Fruit fly (Drosophila melanogaster) whole organism, wandering third instar larva: ENCODE measurements around the gene CG5080.

Experiments used
- Abd-B ChIP-seq: fragments of >200 bp; optimal IDR thresholded peaks from 2 replicates; lab custom pipeline; 2017; ENCODE audit warnings: missing biosample characterization, missing genetic modification characterization
- CG32264 ChIP-seq: fragments of 200-800 bp; sonication (Bioruptor generic); optimal IDR thresholded peaks from 2 replicates; lab custom pipeline; 2016; ENCODE audit warnings: missing biosample characterization, missing genetic modification characterization
- CG9705 ChIP-seq: fragments of 200-800 bp; sonication (Bioruptor generic); optimal IDR thresholded peaks from 2 replicates; lab custom pipeline; 2018; ENCODE audit warnings: missing biosample characterization, mild to moderate bottlenecking, missing genetic modification characterization
- CrebA ChIP-seq: fragments of 200-800 bp; sonication (Bioruptor generic); optimal IDR thresholded peaks from 2 replicates; lab custom pipeline; 2016; ENCODE audit warnings: missing biosample characterization, mild to moderate bottlenecking, missing genetic modification characterization, borderline replicate concordance
- Dfd ChIP-seq: fragments of >200 bp; optimal IDR thresholded peaks from 2 replicates; lab custom pipeline; 2017; ENCODE audit warnings: missing biosample characterization, missing genetic modification characterization
- Dif ChIP-seq: fragments of 200-275, 200-300 bp; sonication (Bioruptor generic); optimal IDR thresholded peaks from 2 replicates; lab custom pipeline; 2018; ENCODE audit warnings: missing biosample characterization, missing genetic modification characterization; ENCODE audit not compliant: partially characterized antibody
- GATAd ChIP-seq: sonication (Bioruptor generic); optimal IDR thresholded peaks from 2 replicates; lab custom pipeline; 2016; ENCODE audit warnings: missing biosample characterization, missing genetic modification characterization
- HLH106 ChIP-seq: fragments of 200-800 bp; optimal IDR thresholded peaks from 3 replicates; lab custom pipeline; 2019; ENCODE audit warnings: missing biosample characterization, mild to moderate bottlenecking, missing genetic modification characterization, moderate library complexity
- Hnf4 ChIP-seq: fragments of 200-800 bp; sonication (Bioruptor generic); optimal IDR thresholded peaks from 2 replicates; lab custom pipeline; 2016; ENCODE audit warnings: missing biosample characterization, mild to moderate bottlenecking, missing genetic modification characterization
- Hr78 ChIP-seq: fragments of >200 bp; optimal IDR thresholded peaks from 2 replicates; lab custom pipeline; 2017; ENCODE audit warnings: missing biosample characterization, missing genetic modification characterization
- Hr83 ChIP-seq: fragments of 200-300 bp; sonication (Bioruptor generic); optimal IDR thresholded peaks from 2 replicates; lab custom pipeline; 2016; ENCODE audit warnings: missing biosample characterization, mild to moderate bottlenecking, missing genetic modification characterization, moderate library complexity; ENCODE audit not compliant: poor library complexity, severe bottlenecking
- Jra ChIP-seq: sonication (Bioruptor generic); optimal IDR thresholded peaks from 2 replicates; lab custom pipeline; 2016; ENCODE audit warnings: missing biosample characterization, missing genetic modification characterization
- Mio ChIP-seq: sonication (Bioruptor generic); optimal IDR thresholded peaks from 2 replicates; lab custom pipeline; 2016; ENCODE audit warnings: missing biosample characterization, missing genetic modification characterization
- Myc ChIP-seq: fragments of >200 bp; optimal IDR thresholded peaks from 2 replicates; lab custom pipeline; 2017
- N ChIP-seq: fragments of >200 bp; optimal IDR thresholded peaks from 2 replicates; lab custom pipeline; 2018; ENCODE audit warnings: missing biosample characterization, missing external identifiers, missing genetic modification characterization
- OdsH ChIP-seq: fragments of 200-800 bp; sonication (Bioruptor generic); optimal IDR thresholded peaks from 2 replicates; lab custom pipeline; 2016; ENCODE audit warnings: missing biosample characterization, mild to moderate bottlenecking, missing genetic modification characterization
- Rel ChIP-seq, 2 experiments: fragments of 200-800 bp; sonication (Bioruptor generic) in 1 of 2; optimal IDR thresholded peaks; 2 replicates in 1 of 2; 3 replicates in 1 of 2; lab custom pipeline; 2016 to 2019; ENCODE audit warnings: mild to moderate bottlenecking in 2 of 2, missing biosample characterization in 2 of 2, missing genetic modification characterization in 2 of 2, moderate library complexity in 1 of 2
- Sp1 ChIP-seq: fragments of 200-800 bp; sonication (Bioruptor generic); optimal IDR thresholded peaks from 3 replicates; lab custom pipeline; 2019; ENCODE audit warnings: missing biosample characterization, mild to moderate bottlenecking, missing genetic modification characterization, moderate library complexity
- Vsx2 ChIP-seq: fragments of 200-300, 225-300 bp; sonication (Bioruptor generic); optimal IDR thresholded peaks from 2 replicates; lab custom pipeline; 2018; ENCODE audit warnings: missing biosample characterization, missing genetic modification characterization; ENCODE audit not compliant: partially characterized antibody
- br ChIP-seq: fragments of 200-800 bp; sonication (Bioruptor generic); optimal IDR thresholded peaks from 2 replicates; lab custom pipeline; 2016; ENCODE audit warnings: missing biosample characterization, missing genetic modification characterization
- brk ChIP-seq: fragments of 200-800 bp; sonication (Bioruptor generic); optimal IDR thresholded peaks from 2 replicates; lab custom pipeline; 2016; ENCODE audit warnings: missing biosample characterization, mild to moderate bottlenecking, missing genetic modification characterization
- dl ChIP-seq, 2 experiments: fragments of 175-275, 200-275 bp in 1 of 2; fragments of 200-275 bp in 1 of 2; sonication (Bioruptor generic); optimal IDR thresholded peaks; lab custom pipeline; 2018; ENCODE audit warnings: mild to moderate bottlenecking in 2 of 2, missing biosample characterization in 2 of 2, missing genetic modification characterization in 2 of 2, moderate library complexity in 2 of 2; ENCODE audit not compliant: partially characterized antibody in 2 of 2, insufficient read depth in 1 of 2
- dmrt93B ChIP-seq: fragments of 200-800 bp; sonication (Bioruptor generic); optimal IDR thresholded peaks from 2 replicates; lab custom pipeline; 2018; ENCODE audit warnings: missing biosample characterization, mild to moderate bottlenecking, missing genetic modification characterization
- dsf ChIP-seq: sonication (Bioruptor generic); optimal IDR thresholded peaks from 2 replicates; lab custom pipeline; 2016; ENCODE audit warnings: missing biosample characterization, missing genetic modification characterization, borderline replicate concordance
- ey ChIP-seq: fragments of 200-800 bp; sonication (Bioruptor generic); optimal IDR thresholded peaks from 2 replicates; lab custom pipeline; 2016; ENCODE audit warnings: missing biosample characterization, missing genetic modification characterization
- foxo ChIP-seq, 2 experiments: fragments of 200-800 bp; sonication (Bioruptor generic); optimal IDR thresholded peaks; 2 replicates in 1 of 2; 3 replicates in 1 of 2; lab custom pipeline; 2016 to 2017; ENCODE audit warnings: missing biosample characterization in 2 of 2, missing genetic modification characterization in 2 of 2
- fru ChIP-seq: fragments of 200-800 bp; sonication (Bioruptor generic); optimal IDR thresholded peaks from 3 replicates; lab custom pipeline; 2016; ENCODE audit warnings: missing biosample characterization, mild to moderate bottlenecking, missing genetic modification characterization
- h ChIP-seq: fragments of 200-800 bp; sonication (Bioruptor generic); optimal IDR thresholded peaks from 3 replicates; lab custom pipeline; 2016; ENCODE audit warnings: missing biosample characterization, mild to moderate bottlenecking, missing genetic modification characterization
- jim ChIP-seq: fragments of 175-275, 200-325 bp; sonication (Bioruptor generic); optimal IDR thresholded peaks from 2 replicates; lab custom pipeline; 2016; ENCODE audit warnings: missing biosample characterization, mild to moderate bottlenecking, missing genetic modification characterization
- lola ChIP-seq: fragments of >200 bp; optimal IDR thresholded peaks from 2 replicates; lab custom pipeline; 2017; ENCODE audit warnings: missing biosample characterization, missing genetic modification characterization
- pan ChIP-seq: fragments of >200 bp; optimal IDR thresholded peaks from 2 replicates; lab custom pipeline; 2017
- psq ChIP-seq: fragments of 200-800 bp; sonication (Bioruptor generic); optimal IDR thresholded peaks from 3 replicates; lab custom pipeline; 2017; ENCODE audit warnings: missing biosample characterization, mild to moderate bottlenecking, missing genetic modification characterization, moderate library complexity
- rgr ChIP-seq: fragments of 200-800 bp; sonication (Bioruptor generic); optimal IDR thresholded peaks from 3 replicates; lab custom pipeline; 2016; ENCODE audit warnings: missing biosample characterization, mild to moderate bottlenecking, missing genetic modification characterization
- sage ChIP-seq: fragments of 200-800 bp; sonication (Bioruptor generic); optimal IDR thresholded peaks from 2 replicates; lab custom pipeline; 2016; ENCODE audit warnings: missing biosample characterization, mild to moderate bottlenecking, missing genetic modification characterization
- sv ChIP-seq: fragments of 200-800 bp; sonication (Bioruptor generic); optimal IDR thresholded peaks from 3 replicates; lab custom pipeline; 2016; ENCODE audit warnings: missing biosample characterization, missing genetic modification characterization
- tai ChIP-seq: sonication (Bioruptor generic); optimal IDR thresholded peaks from 2 replicates; lab custom pipeline; 2016; ENCODE audit warnings: missing biosample characterization, missing genetic modification characterization
- usp ChIP-seq: fragments of >200 bp; optimal IDR thresholded peaks from 2 replicates; lab custom pipeline; 2017; ENCODE audit warnings: missing biosample characterization, missing genetic modification characterization
- woc ChIP-seq: sonication (Bioruptor generic); optimal IDR thresholded peaks from 2 replicates; lab custom pipeline; 2016; ENCODE audit warnings: missing biosample characterization, mild to moderate bottlenecking, missing genetic modification characterization

The CG5080 gene

DNA sequence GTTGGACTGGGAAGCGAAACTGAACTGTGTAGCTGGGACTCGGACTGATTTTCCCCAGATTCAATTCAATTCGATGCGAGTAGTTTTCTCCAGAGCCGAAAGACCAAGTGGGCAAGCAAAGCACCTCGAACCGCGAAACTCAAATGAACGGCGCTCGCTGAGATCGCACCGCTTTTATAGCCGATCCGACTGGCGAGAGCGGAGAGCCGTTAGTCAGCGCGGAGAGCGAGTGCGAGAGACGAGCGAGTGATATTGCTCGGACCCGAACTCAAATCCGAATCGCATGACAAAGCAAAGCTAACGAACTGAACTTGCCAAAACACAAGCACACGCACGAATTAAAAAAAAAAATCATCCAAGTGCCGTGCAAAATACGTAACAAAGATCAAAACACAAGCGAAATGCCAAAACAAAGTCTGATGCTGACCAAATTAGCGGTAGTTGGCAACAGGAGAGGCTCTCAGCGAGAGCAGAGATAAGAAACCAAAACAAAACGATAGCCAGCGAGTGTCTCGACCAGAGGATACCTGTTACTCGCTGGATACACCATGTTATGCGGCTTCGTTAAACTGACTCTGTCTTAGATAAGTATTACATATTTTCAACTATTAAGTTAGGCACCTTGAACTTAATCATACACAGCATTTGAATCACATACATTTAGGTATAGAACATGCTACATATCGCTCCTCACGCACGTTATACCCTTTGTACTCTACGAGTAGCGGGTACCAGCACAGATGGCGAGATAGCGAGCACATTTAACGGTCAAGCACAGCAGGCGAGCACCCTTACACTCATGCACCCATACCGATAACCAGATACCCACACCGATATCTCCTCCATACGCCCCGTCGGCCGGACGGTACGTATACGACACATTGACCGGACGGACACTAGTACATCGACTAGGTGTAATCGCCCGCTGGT is 44.5 kb downstream of the CG5080 start:
- TF ChIP-seq Sp1 (GFP tag; lab: Kevin White, UChicago) (peak; percentile 61), Dif (GFP tag; lab: Kevin White, UChicago) (peak; percentile 88), OdsH (GFP tag; lab: Kevin White, UChicago) (peak; percentile 83), sage (peak; percentile 71), dsf (no peak), HLH106 (peak; percentile 60), Rel (GFP tag; optimal IDR thresholded peaks at IDR 0.05; lab: Kevin White, UChicago) (peak; percentile 38), Rel (tag; optimal IDR thresholded peaks at IDR 0.05; lab: Kevin White, UChicago) (peak; percentile 51), CrebA (GFP tag; lab: Kevin White, UChicago) (peak; percentile 65), Hr83 (GFP tag; lab: Kevin White, UChicago) (peak; percentile 51), fru (GFP tag; lab: Kevin White, UChicago) (peak; percentile 86), Jra (GFP tag; lab: Kevin White, UChicago) (peak; percentile 71), GATAd (no peak), dl (GFP tag; optimal IDR thresholded peaks at IDR 0.05; lab: Kevin White, UChicago; ENCODE audit: insufficient read depth in 1 of 2, partially characterized antibody in 2 of 2) (peak; percentile 31 to 74), lola (no peak), CG9705 (GFP tag; lab: Kevin White, UChicago) (no peak), woc (GFP tag; lab: Kevin White, UChicago) (peak; percentile 78), Hnf4 (peak; percentile 81), CG32264 (GFP tag; lab: Kevin White, UChicago) (peak; percentile 57), Hr78 (GFP tag; lab: Kevin White, UChicago) (no peak), sv (GFP tag; lab: Kevin White, UChicago) (peak; percentile 76), usp (GFP tag; lab: Kevin White, UChicago) (no peak), pan (lab: Kevin White, UChicago) (peak; percentile 83), br (GFP tag; lab: Kevin White, UChicago) (peak; percentile 89), ey (GFP tag; lab: Kevin White, UChicago) (peak; percentile 89), foxo (GFP tag; optimal IDR thresholded peaks at IDR 0.05; lab: Kevin White, UChicago) (peak; percentile 43 to 88), Abd-B (GFP tag; lab: Kevin White, UChicago) (no peak), Dfd (GFP tag; lab: Kevin White, UChicago) (no peak), jim (GFP tag; lab: Kevin White, UChicago) (no peak), tai (peak; percentile 86), Myc (no peak), psq (GFP tag; lab: Kevin White, UChicago) (peak; percentile 87), h (GFP tag; lab: Kevin White, UChicago) (peak; percentile 91), Mio (GFP tag; lab: Kevin White, UChicago) (peak; percentile 24), Vsx2 (GFP tag; lab: Kevin White, UChicago) (peak; percentile 73), N (GFP tag; lab: Kevin White, UChicago) (no peak), brk (GFP tag; lab: Kevin White, UChicago) (peak; percentile 72), dmrt93B (peak; percentile 44), rgr (GFP tag; lab: Kevin White, UChicago) (peak; percentile 81)
- TF ChIP-seq, all 38 proteins: peak for 27

DNA sequence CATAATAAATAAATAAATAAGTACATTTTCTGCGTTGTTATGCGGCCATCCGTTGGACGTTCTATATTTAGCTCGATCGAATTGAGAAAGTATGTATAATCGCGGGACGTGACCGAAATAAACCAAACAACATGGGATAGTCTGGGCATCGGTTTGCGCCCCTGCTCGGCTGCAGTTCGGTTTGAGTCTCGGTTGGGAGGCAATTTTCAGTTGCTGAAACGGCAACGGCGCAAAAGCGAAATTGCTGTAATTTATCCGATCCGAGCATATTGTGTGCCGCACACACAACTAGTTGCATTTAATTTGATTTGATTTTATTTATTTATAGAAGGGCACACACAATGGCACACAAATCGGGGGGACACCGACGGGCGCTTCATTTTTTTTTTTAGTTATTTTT is 45.5 kb downstream of the CG5080 start:
- TF ChIP-seq br (GFP tag; lab: Kevin White, UChicago) (peak; percentile 0), Dif (GFP tag; lab: Kevin White, UChicago) (peak; percentile 6), tai (no peak)
